Fruit fly (Drosophila melanogaster) whole organism, prepupa: Measurements from ENCODE around the gene Ndc1.

Source experiments
- Blimp-1 ChIP-seq: fragments of 200-800 bp; sonication (Bioruptor generic); optimal IDR thresholded peaks from 3 replicates; lab custom pipeline; 2017; ENCODE audit warnings: missing biosample characterization, missing genetic modification characterization, mild to moderate bottlenecking, moderate library complexity, missing genetic modification reagents
- CG10631 ChIP-seq: fragments of 200-800 bp; sonication (Bioruptor generic); optimal IDR thresholded peaks from 2 replicates; lab custom pipeline; 2016; ENCODE audit warnings: missing biosample characterization, missing genetic modification characterization
- CG11762 ChIP-seq: fragments of 200-800 bp; sonication (Bioruptor generic); optimal IDR thresholded peaks from 3 replicates; lab custom pipeline; 2016; ENCODE audit warnings: missing biosample characterization, missing genetic modification characterization; ENCODE audit not compliant: insufficient read depth
- CG11902 ChIP-seq: fragments of 200-800 bp; sonication (Bioruptor generic); optimal IDR thresholded peaks from 3 replicates; lab custom pipeline; 2016; ENCODE audit warnings: missing biosample characterization, missing genetic modification characterization
- CG15336 ChIP-seq: fragments of 200-800 bp; sonication (Bioruptor generic); IDR thresholded peaks from 2 replicates; pipeline ENCODE4 v1.3.6; 2022; ENCODE audit warnings: missing biosample characterization, missing genetic modification characterization
- CG1621 ChIP-seq: fragments of 200-800 bp; sonication (Bioruptor generic); optimal IDR thresholded peaks from 3 replicates; lab custom pipeline; 2018; ENCODE audit warnings: missing biosample characterization, mild to moderate bottlenecking, missing genetic modification characterization
- CG16779 ChIP-seq: fragments of 200-800 bp; sonication (Bioruptor generic); optimal IDR thresholded peaks from 3 replicates; lab custom pipeline; 2017; ENCODE audit warnings: missing biosample characterization, mild to moderate bottlenecking, missing genetic modification characterization
- CG3032 ChIP-seq: fragments of 200-800 bp; optimal IDR thresholded peaks from 2 replicates; lab custom pipeline; 2019; ENCODE audit warnings: missing biosample characterization, mild to moderate bottlenecking, missing genetic modification characterization, moderate library complexity
- CG31627 ChIP-seq: fragments of 200-800 bp; sonication (Bioruptor generic); optimal IDR thresholded peaks from 3 replicates; lab custom pipeline; 2016; ENCODE audit warnings: missing biosample characterization, missing genetic modification characterization
- CG34406 ChIP-seq: fragments of 200-800 bp; sonication (Bioruptor generic); optimal IDR thresholded peaks from 3 replicates; lab custom pipeline; 2016; ENCODE audit warnings: missing biosample characterization, missing genetic modification characterization
- CG3919 ChIP-seq: fragments of 200-800 bp; sonication (Bioruptor generic); optimal IDR thresholded peaks from 3 replicates; lab custom pipeline; 2016; ENCODE audit warnings: missing biosample characterization, missing genetic modification characterization
- CG6163 ChIP-seq: fragments of 200-800 bp; sonication (Bioruptor generic); IDR thresholded peaks from 3 replicates; pipeline ENCODE4 v1.3.6; 2022; ENCODE audit warnings: missing biosample characterization, missing genetic modification characterization
- CG6276 ChIP-seq: fragments of 200-800 bp; sonication (Bioruptor generic); optimal IDR thresholded peaks from 2 replicates; lab custom pipeline; 2017; ENCODE audit warnings: missing biosample characterization, mild to moderate bottlenecking, missing genetic modification characterization
- CG6792 ChIP-seq: fragments of 200-800 bp; sonication (Bioruptor generic); optimal IDR thresholded peaks from 3 replicates; lab custom pipeline; 2016; ENCODE audit warnings: missing biosample characterization, missing genetic modification characterization
- CG6808 ChIP-seq: fragments of 200-800 bp; sonication (Bioruptor generic); optimal IDR thresholded peaks from 3 replicates; lab custom pipeline; 2017; ENCODE audit warnings: missing biosample characterization, missing genetic modification characterization, mild to moderate bottlenecking, moderate library complexity, missing genetic modification reagents
- CG6854 ChIP-seq: fragments of 200-800 bp; sonication (Bioruptor generic); optimal IDR thresholded peaks from 2 replicates; lab custom pipeline; 2017; ENCODE audit warnings: missing biosample characterization, mild to moderate bottlenecking, missing genetic modification characterization
- CG7368 ChIP-seq: fragments of 200-800 bp; sonication (Bioruptor generic); optimal IDR thresholded peaks from 3 replicates; lab custom pipeline; 2016; ENCODE audit warnings: missing biosample characterization, missing genetic modification characterization
- CG8119 ChIP-seq: fragments of 200-800 bp; sonication (Bioruptor generic); IDR thresholded peaks from 3 replicates; pipeline ENCODE4 v1.3.6; 2022; ENCODE audit warnings: missing biosample characterization, missing genetic modification characterization
- CG8319 ChIP-seq: fragments of 200-800 bp; sonication (Bioruptor generic); optimal IDR thresholded peaks from 3 replicates; lab custom pipeline; 2016; ENCODE audit warnings: missing biosample characterization, missing genetic modification characterization
- CG8632 ChIP-seq: fragments of 200-800 bp; sonication (Bioruptor generic); optimal IDR thresholded peaks from 3 replicates; lab custom pipeline; 2016; ENCODE audit warnings: missing biosample characterization, missing genetic modification characterization
- CG9139 ChIP-seq: fragments of 200-800 bp; sonication (Bioruptor generic); optimal IDR thresholded peaks from 3 replicates; lab custom pipeline; 2017; ENCODE audit warnings: missing biosample characterization, mild to moderate bottlenecking, missing genetic modification characterization
- Eip75B ChIP-seq: fragments of 200-800 bp; sonication (Bioruptor generic); optimal IDR thresholded peaks from 3 replicates; lab custom pipeline; 2016; ENCODE audit warnings: missing biosample characterization, missing genetic modification characterization
- Eip78C ChIP-seq: fragments of 200-800 bp; sonication (Bioruptor generic); peaks from one replicate; lab custom pipeline; 2016; ENCODE audit warnings: missing biosample characterization, missing genetic modification characterization
- Ets21C ChIP-seq: fragments of 200-800 bp; sonication (Bioruptor generic); optimal IDR thresholded peaks from 3 replicates; lab custom pipeline; 2016; ENCODE audit warnings: missing biosample characterization, missing genetic modification characterization
- Ets96B ChIP-seq: fragments of 200-800 bp; optimal IDR thresholded peaks from 2 replicates; lab custom pipeline; 2019; ENCODE audit warnings: missing biosample characterization, mild to moderate bottlenecking, missing genetic modification characterization, moderate library complexity
- Gug ChIP-seq: fragments of 200-800 bp; sonication (Bioruptor generic); IDR thresholded peaks from 2 replicates; pipeline ENCODE4 v1.3.6; 2022; ENCODE audit warnings: missing biosample characterization, missing genetic modification characterization
- Hr38 ChIP-seq: sonication (Bioruptor generic); optimal IDR thresholded peaks from 2 replicates; lab custom pipeline; 2016; ENCODE audit warnings: missing biosample characterization, missing genetic modification characterization
- Hr39 ChIP-seq: fragments of 200-800 bp; sonication (Bioruptor generic); optimal IDR thresholded peaks from 2 replicates; lab custom pipeline; 2016; ENCODE audit warnings: missing biosample characterization, missing genetic modification characterization
- Lpt ChIP-seq: fragments of 200-800 bp; sonication (Bioruptor generic); optimal IDR thresholded peaks from 3 replicates; lab custom pipeline; 2016; ENCODE audit warnings: missing biosample characterization, missing genetic modification characterization
- Met ChIP-seq: fragments of 200-800 bp; sonication (Bioruptor generic); optimal IDR thresholded peaks from 3 replicates; lab custom pipeline; 2016; ENCODE audit warnings: missing biosample characterization, missing genetic modification characterization
- OdsH ChIP-seq: fragments of 200-800 bp; sonication (Bioruptor generic); optimal IDR thresholded peaks from 3 replicates; lab custom pipeline; 2016; ENCODE audit warnings: missing biosample characterization, missing genetic modification characterization
- Smox ChIP-seq: fragments of 200-800 bp; sonication (Bioruptor generic); optimal IDR thresholded peaks from 3 replicates; lab custom pipeline; 2016; ENCODE audit warnings: missing biosample characterization, missing genetic modification characterization
- Sox102F ChIP-seq: fragments of 200-800 bp; sonication (Bioruptor generic); optimal IDR thresholded peaks from 2 replicates; lab custom pipeline; 2016; ENCODE audit warnings: missing biosample characterization, mild to moderate bottlenecking, missing genetic modification characterization
- Sox14 ChIP-seq: fragments of 200-800 bp; sonication (Bioruptor generic); optimal IDR thresholded peaks from 3 replicates; lab custom pipeline; 2016; ENCODE audit warnings: missing biosample characterization, missing genetic modification characterization
- achi ChIP-seq: fragments of 200-800 bp; sonication (Bioruptor generic); optimal IDR thresholded peaks from 3 replicates; lab custom pipeline; 2016; ENCODE audit warnings: missing biosample characterization, missing genetic modification characterization
- acj6 ChIP-seq: fragments of 200-800 bp; sonication (Bioruptor generic); optimal IDR thresholded peaks from 3 replicates; lab custom pipeline; 2016; ENCODE audit warnings: missing biosample characterization, missing genetic modification characterization
- dac ChIP-seq: fragments of 200-800 bp; sonication (Bioruptor generic); optimal IDR thresholded peaks from 2 replicates; lab custom pipeline; 2017; ENCODE audit warnings: missing biosample characterization, mild to moderate bottlenecking, missing genetic modification characterization
- dsx ChIP-seq: fragments of 200-800 bp; optimal IDR thresholded peaks from 3 replicates; lab custom pipeline; 2019; ENCODE audit warnings: missing biosample characterization, mild to moderate bottlenecking, missing genetic modification characterization, moderate library complexity; ENCODE audit not compliant: poor library complexity, severe bottlenecking
- eg ChIP-seq: fragments of 200-800 bp; sonication (Bioruptor generic); IDR thresholded peaks from 3 replicates; pipeline ENCODE4 v1.3.6; 2022; ENCODE audit warnings: missing biosample characterization, missing genetic modification characterization
- fkh ChIP-seq: fragments of 200-800 bp; sonication (Bioruptor generic); optimal IDR thresholded peaks from 3 replicates; lab custom pipeline; 2017; ENCODE audit warnings: missing biosample characterization, mild to moderate bottlenecking, missing genetic modification characterization, moderate library complexity
- lz ChIP-seq: fragments of 200-800 bp; sonication (Bioruptor generic); optimal IDR thresholded peaks from 3 replicates; lab custom pipeline; 2016; ENCODE audit warnings: missing biosample characterization, missing genetic modification characterization
- net ChIP-seq: fragments of 200-800 bp; sonication (Bioruptor generic); optimal IDR thresholded peaks from 3 replicates; lab custom pipeline; 2016; ENCODE audit warnings: missing biosample characterization, missing genetic modification characterization
- pdm3 ChIP-seq: fragments of 200-800 bp; sonication (Bioruptor generic); optimal IDR thresholded peaks from 3 replicates; lab custom pipeline; 2016; ENCODE audit warnings: missing biosample characterization, missing genetic modification characterization
- salr ChIP-seq, 2 experiments: fragments of 200-800 bp; sonication (Bioruptor generic); optimal IDR thresholded peaks; 3 replicates each; lab custom pipeline; 2016 to 2018; ENCODE audit warnings: missing biosample characterization in 2 of 2, missing genetic modification characterization in 2 of 2, mild to moderate bottlenecking in 1 of 2
- spab ChIP-seq: fragments of 200-800 bp; sonication (Bioruptor generic); optimal IDR thresholded peaks from 2 replicates; lab custom pipeline; 2017; ENCODE audit warnings: missing biosample characterization, mild to moderate bottlenecking, missing genetic modification characterization, missing genetic modification reagents
- ss ChIP-seq, 2 experiments: fragments of 200-800 bp; sonication (Bioruptor generic); optimal IDR thresholded peaks; 2 replicates in 1 of 2; 3 replicates in 1 of 2; lab custom pipeline; 2017 to 2018; ENCODE audit warnings: mild to moderate bottlenecking in 2 of 2, missing biosample characterization in 2 of 2, missing genetic modification characterization in 2 of 2, moderate library complexity in 1 of 2
- svp ChIP-seq: fragments of 200-800 bp; sonication (Bioruptor generic); peaks from one replicate; lab custom pipeline; 2016; ENCODE audit warnings: missing biosample characterization, missing genetic modification characterization
- topi ChIP-seq: fragments of 200-800 bp; sonication (Bioruptor generic); optimal IDR thresholded peaks from 3 replicates; lab custom pipeline; 2016; ENCODE audit warnings: missing biosample characterization, missing genetic modification characterization

The Ndc1 gene

DNA sequence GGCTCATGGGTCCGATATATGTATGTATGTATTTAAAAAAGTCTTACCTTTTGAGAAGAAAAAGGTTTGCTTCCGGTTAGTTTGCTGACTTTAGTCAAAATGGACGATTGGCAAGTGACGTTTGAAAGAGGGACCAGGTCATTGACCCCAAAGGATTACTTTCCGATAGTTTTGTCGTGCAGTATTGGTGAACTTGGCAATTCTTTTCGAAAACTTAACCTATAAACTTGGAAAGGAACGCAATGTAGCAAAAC is 9.2 kb downstream of the Ndc1 start, which contains the start of gene RpS19b:
Gene RpS19b, minus strand, starts transcription at position 101 of the 254 bp plus-strand sequence.
- TF ChIP-seq Eip75B (GFP tag; lab: Kevin White, UChicago) (no peak), CG6276 (GFP tag; lab: Kevin White, UChicago) (no peak), CG6792 (no peak), net (no peak), achi (no peak), Smox (GFP tag; lab: Kevin White, UChicago) (no peak), svp (GFP tag; lab: Kevin White, UChicago) (no peak)

DNA sequence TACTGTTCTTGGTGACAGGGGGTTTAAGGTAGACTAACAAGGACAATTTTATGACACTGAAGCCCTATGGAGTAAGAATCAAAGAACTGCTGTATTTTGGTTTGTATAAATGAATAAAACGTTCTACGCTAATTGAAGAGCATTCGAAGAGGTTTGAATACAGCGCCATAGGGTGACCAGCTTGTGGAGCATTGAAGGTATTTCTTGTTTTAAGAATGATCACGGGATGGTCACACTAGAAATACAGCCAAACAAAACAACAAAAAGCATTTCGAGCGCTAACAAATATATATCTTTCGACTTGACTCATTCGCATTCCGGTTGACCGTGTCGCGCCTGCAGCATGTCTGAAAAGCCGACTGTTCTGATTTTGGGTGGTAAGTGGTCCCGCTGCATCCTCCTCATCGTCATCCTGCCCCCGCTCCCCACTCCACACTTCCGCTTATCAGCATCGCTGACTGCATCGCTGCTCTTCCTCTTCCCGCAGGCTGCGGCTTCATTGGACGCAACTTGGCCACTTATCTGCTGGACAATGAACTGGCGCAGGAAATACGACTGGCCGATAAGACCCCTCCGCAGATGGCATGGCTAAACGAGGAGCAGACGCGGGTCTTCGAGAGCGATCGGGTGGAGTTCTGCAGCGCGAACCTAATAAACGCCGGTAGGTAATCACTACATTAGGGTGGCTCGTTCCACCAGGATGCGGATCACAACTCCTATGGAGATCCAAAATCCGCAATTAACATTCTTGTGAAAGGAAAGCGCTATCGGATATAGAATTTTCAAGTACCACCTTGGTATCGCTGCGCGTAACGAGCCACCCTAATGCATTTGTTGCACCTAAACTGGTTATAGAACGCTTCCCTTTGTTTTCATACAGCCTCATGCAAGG is 9.7 kb downstream of the Ndc1 start, which contains the start of gene CG5854:
Gene CG5854, plus strand, starts transcription at position 229 of the 892 bp plus-strand sequence.
- peak; percentile 96 for TF ChIP-seq Gug
- peak; percentile 72 for TF ChIP-seq Blimp-1 (GFP tag; lab: Kevin White, UChicago)
- TF ChIP-seq Hr39 (GFP tag; lab: Kevin White, UChicago), result peak; percentile 97
- peak; percentile 97 for TF ChIP-seq CG1621 (tag; lab: Kevin White, UChicago)
- peak; percentile 98 for TF ChIP-seq acj6
- peak; percentile 97 for TF ChIP-seq CG8119
- TF ChIP-seq svp (GFP tag; lab: Kevin White, UChicago), result peak; percentile 98
- TF ChIP-seq lz (GFP tag; lab: Kevin White, UChicago), result peak; percentile 96
- peak; percentile 98 for TF ChIP-seq Sox14 (GFP tag; lab: Kevin White, UChicago)
- peak; percentile 99 for TF ChIP-seq Eip78C (GFP tag; lab: Kevin White, UChicago)
- peak; percentile 92 for TF ChIP-seq CG3032 (tag; lab: Kevin White, UChicago)
- peak; percentile 96 for TF ChIP-seq salr (GFP tag; optimal IDR thresholded peaks at IDR 0.05; lab: Kevin White, UChicago)
- TF ChIP-seq pdm3 (GFP tag; lab: Kevin White, UChicago), result peak; percentile 98
- TF ChIP-seq CG9139 (GFP tag; lab: Kevin White, UChicago), result peak; percentile 87
- TF ChIP-seq Ets21C (GFP tag; lab: Kevin White, UChicago), result peak; percentile 94
- peak; percentile 88 for TF ChIP-seq CG11902 (GFP tag; lab: Kevin White, UChicago)
- TF ChIP-seq CG8319 (GFP tag; lab: Kevin White, UChicago), result peak; percentile 95
- peak; percentile 98 for TF ChIP-seq OdsH (GFP tag; lab: Kevin White, UChicago)
- TF ChIP-seq CG11762 (GFP tag; lab: Kevin White, UChicago), result peak; percentile 96
- peak; percentile 97 for TF ChIP-seq Eip75B (GFP tag; lab: Kevin White, UChicago)
- peak; percentile 96 for TF ChIP-seq CG34406 (GFP tag; lab: Kevin White, UChicago)
- peak; percentile 91 for TF ChIP-seq Lpt (GFP tag; lab: Kevin White, UChicago)
- TF ChIP-seq CG8632, result peak; percentile 96
- TF ChIP-seq CG6854 (GFP tag; lab: Kevin White, UChicago), result peak; percentile 87
- peak; percentile 99 for TF ChIP-seq eg
- peak; percentile 94 for TF ChIP-seq dac
- TF ChIP-seq Hr38 (GFP tag; lab: Kevin White, UChicago), result peak; percentile 84
- TF ChIP-seq CG15336 (GFP tag; lab: Robert Waterston, UW), result peak; percentile 99
- TF ChIP-seq Met, result peak; percentile 97
- peak; percentile 96 for TF ChIP-seq CG10631 (GFP tag; lab: Kevin White, UChicago)
- peak; percentile 96 for TF ChIP-seq Smox (GFP tag; lab: Kevin White, UChicago)
- peak; percentile 94 for TF ChIP-seq CG6808
- TF ChIP-seq CG31627, result peak; percentile 97
- peak; percentile 94 to 96 for TF ChIP-seq ss (GFP tag; optimal IDR thresholded peaks at IDR 0.05; lab: Kevin White, UChicago)
- peak; percentile 99 for TF ChIP-seq CG3919 (GFP tag; lab: Kevin White, UChicago)
- TF ChIP-seq dsx, result peak; percentile 93
- peak; percentile 96 for TF ChIP-seq Ets96B (tag; lab: Kevin White, UChicago)
- peak; percentile 97 for TF ChIP-seq Sox102F (GFP tag; lab: Kevin White, UChicago)
- peak; percentile 97 for TF ChIP-seq spab (GFP tag; lab: Kevin White, UChicago)
- TF ChIP-seq CG16779, result peak; percentile 96
- peak; percentile 98 for TF ChIP-seq CG7368
- TF ChIP-seq fkh (GFP tag; lab: Kevin White, UChicago), result no peak
- peak; percentile 99 for TF ChIP-seq net
- TF ChIP-seq CG6163, result peak; percentile 99
- peak; percentile 96 for TF ChIP-seq topi (GFP tag; lab: Kevin White, UChicago)
